Fruit fly (Drosophila melanogaster) whole organism, wandering third instar larva: ENCODE results near the gene CG1463.

Experiments
- Abd-B ChIP-seq: fragments of >200 bp; optimal IDR thresholded peaks from 2 replicates; lab custom pipeline; 2017; ENCODE audit warnings: missing biosample characterization, missing genetic modification characterization
- CG32264 ChIP-seq: fragments of 200-800 bp; sonication (Bioruptor generic); optimal IDR thresholded peaks from 2 replicates; lab custom pipeline; 2016; ENCODE audit warnings: missing biosample characterization, missing genetic modification characterization
- CG9705 ChIP-seq: fragments of 200-800 bp; sonication (Bioruptor generic); optimal IDR thresholded peaks from 2 replicates; lab custom pipeline; 2018; ENCODE audit warnings: missing biosample characterization, mild to moderate bottlenecking, missing genetic modification characterization
- CrebA ChIP-seq: fragments of 200-800 bp; sonication (Bioruptor generic); optimal IDR thresholded peaks from 2 replicates; lab custom pipeline; 2016; ENCODE audit warnings: missing biosample characterization, mild to moderate bottlenecking, missing genetic modification characterization, borderline replicate concordance
- Dfd ChIP-seq: fragments of >200 bp; optimal IDR thresholded peaks from 2 replicates; lab custom pipeline; 2017; ENCODE audit warnings: missing biosample characterization, missing genetic modification characterization
- GATAd ChIP-seq: sonication (Bioruptor generic); optimal IDR thresholded peaks from 2 replicates; lab custom pipeline; 2016; ENCODE audit warnings: missing biosample characterization, missing genetic modification characterization
- Hnf4 ChIP-seq: fragments of 200-800 bp; sonication (Bioruptor generic); optimal IDR thresholded peaks from 2 replicates; lab custom pipeline; 2016; ENCODE audit warnings: missing biosample characterization, mild to moderate bottlenecking, missing genetic modification characterization
- Hr83 ChIP-seq: fragments of 200-300 bp; sonication (Bioruptor generic); optimal IDR thresholded peaks from 2 replicates; lab custom pipeline; 2016; ENCODE audit warnings: missing biosample characterization, mild to moderate bottlenecking, missing genetic modification characterization, moderate library complexity; ENCODE audit not compliant: poor library complexity, severe bottlenecking
- Jra ChIP-seq: sonication (Bioruptor generic); optimal IDR thresholded peaks from 2 replicates; lab custom pipeline; 2016; ENCODE audit warnings: missing biosample characterization, missing genetic modification characterization
- Mio ChIP-seq: sonication (Bioruptor generic); optimal IDR thresholded peaks from 2 replicates; lab custom pipeline; 2016; ENCODE audit warnings: missing biosample characterization, missing genetic modification characterization
- Myc ChIP-seq: fragments of >200 bp; optimal IDR thresholded peaks from 2 replicates; lab custom pipeline; 2017
- N ChIP-seq: fragments of >200 bp; optimal IDR thresholded peaks from 2 replicates; lab custom pipeline; 2018; ENCODE audit warnings: missing biosample characterization, missing external identifiers, missing genetic modification characterization
- OdsH ChIP-seq: fragments of 200-800 bp; sonication (Bioruptor generic); optimal IDR thresholded peaks from 2 replicates; lab custom pipeline; 2016; ENCODE audit warnings: missing biosample characterization, mild to moderate bottlenecking, missing genetic modification characterization
- Rel ChIP-seq, 2 experiments: fragments of 200-800 bp; sonication (Bioruptor generic) in 1 of 2; optimal IDR thresholded peaks; 2 replicates in 1 of 2; 3 replicates in 1 of 2; lab custom pipeline; 2016 to 2019; ENCODE audit warnings: mild to moderate bottlenecking in 2 of 2, missing biosample characterization in 2 of 2, missing genetic modification characterization in 2 of 2, moderate library complexity in 1 of 2
- Sp1 ChIP-seq: fragments of 200-800 bp; sonication (Bioruptor generic); optimal IDR thresholded peaks from 3 replicates; lab custom pipeline; 2019; ENCODE audit warnings: missing biosample characterization, mild to moderate bottlenecking, missing genetic modification characterization, moderate library complexity
- br ChIP-seq: fragments of 200-800 bp; sonication (Bioruptor generic); optimal IDR thresholded peaks from 2 replicates; lab custom pipeline; 2016; ENCODE audit warnings: missing biosample characterization, missing genetic modification characterization
- brk ChIP-seq: fragments of 200-800 bp; sonication (Bioruptor generic); optimal IDR thresholded peaks from 2 replicates; lab custom pipeline; 2016; ENCODE audit warnings: missing biosample characterization, mild to moderate bottlenecking, missing genetic modification characterization
- dl ChIP-seq, 2 experiments: fragments of 175-275, 200-275 bp in 1 of 2; fragments of 200-275 bp in 1 of 2; sonication (Bioruptor generic); optimal IDR thresholded peaks; lab custom pipeline; 2018; ENCODE audit warnings: mild to moderate bottlenecking in 2 of 2, missing biosample characterization in 2 of 2, missing genetic modification characterization in 2 of 2, moderate library complexity in 2 of 2; ENCODE audit not compliant: partially characterized antibody in 2 of 2, insufficient read depth in 1 of 2
- dmrt93B ChIP-seq: fragments of 200-800 bp; sonication (Bioruptor generic); optimal IDR thresholded peaks from 2 replicates; lab custom pipeline; 2018; ENCODE audit warnings: missing biosample characterization, mild to moderate bottlenecking, missing genetic modification characterization
- dsf ChIP-seq: sonication (Bioruptor generic); optimal IDR thresholded peaks from 2 replicates; lab custom pipeline; 2016; ENCODE audit warnings: missing biosample characterization, missing genetic modification characterization, borderline replicate concordance
- ey ChIP-seq: fragments of 200-800 bp; sonication (Bioruptor generic); optimal IDR thresholded peaks from 2 replicates; lab custom pipeline; 2016; ENCODE audit warnings: missing biosample characterization, missing genetic modification characterization
- foxo ChIP-seq, 2 experiments: fragments of 200-800 bp; sonication (Bioruptor generic); optimal IDR thresholded peaks; 2 replicates in 1 of 2; 3 replicates in 1 of 2; lab custom pipeline; 2016 to 2017; ENCODE audit warnings: missing biosample characterization in 2 of 2, missing genetic modification characterization in 2 of 2
- fru ChIP-seq: fragments of 200-800 bp; sonication (Bioruptor generic); optimal IDR thresholded peaks from 3 replicates; lab custom pipeline; 2016; ENCODE audit warnings: missing biosample characterization, mild to moderate bottlenecking, missing genetic modification characterization
- h ChIP-seq: fragments of 200-800 bp; sonication (Bioruptor generic); optimal IDR thresholded peaks from 3 replicates; lab custom pipeline; 2016; ENCODE audit warnings: missing biosample characterization, mild to moderate bottlenecking, missing genetic modification characterization
- jim ChIP-seq: fragments of 175-275, 200-325 bp; sonication (Bioruptor generic); optimal IDR thresholded peaks from 2 replicates; lab custom pipeline; 2016; ENCODE audit warnings: missing biosample characterization, mild to moderate bottlenecking, missing genetic modification characterization
- lola ChIP-seq: fragments of >200 bp; optimal IDR thresholded peaks from 2 replicates; lab custom pipeline; 2017; ENCODE audit warnings: missing biosample characterization, missing genetic modification characterization
- psq ChIP-seq: fragments of 200-800 bp; sonication (Bioruptor generic); optimal IDR thresholded peaks from 3 replicates; lab custom pipeline; 2017; ENCODE audit warnings: missing biosample characterization, mild to moderate bottlenecking, missing genetic modification characterization, moderate library complexity
- rgr ChIP-seq: fragments of 200-800 bp; sonication (Bioruptor generic); optimal IDR thresholded peaks from 3 replicates; lab custom pipeline; 2016; ENCODE audit warnings: missing biosample characterization, mild to moderate bottlenecking, missing genetic modification characterization
- sage ChIP-seq: fragments of 200-800 bp; sonication (Bioruptor generic); optimal IDR thresholded peaks from 2 replicates; lab custom pipeline; 2016; ENCODE audit warnings: missing biosample characterization, mild to moderate bottlenecking, missing genetic modification characterization
- sv ChIP-seq: fragments of 200-800 bp; sonication (Bioruptor generic); optimal IDR thresholded peaks from 3 replicates; lab custom pipeline; 2016; ENCODE audit warnings: missing biosample characterization, missing genetic modification characterization
- tai ChIP-seq: sonication (Bioruptor generic); optimal IDR thresholded peaks from 2 replicates; lab custom pipeline; 2016; ENCODE audit warnings: missing biosample characterization, missing genetic modification characterization
- usp ChIP-seq: fragments of >200 bp; optimal IDR thresholded peaks from 2 replicates; lab custom pipeline; 2017; ENCODE audit warnings: missing biosample characterization, missing genetic modification characterization
- woc ChIP-seq: sonication (Bioruptor generic); optimal IDR thresholded peaks from 2 replicates; lab custom pipeline; 2016; ENCODE audit warnings: missing biosample characterization, mild to moderate bottlenecking, missing genetic modification characterization

The CG1463 gene

DNA sequence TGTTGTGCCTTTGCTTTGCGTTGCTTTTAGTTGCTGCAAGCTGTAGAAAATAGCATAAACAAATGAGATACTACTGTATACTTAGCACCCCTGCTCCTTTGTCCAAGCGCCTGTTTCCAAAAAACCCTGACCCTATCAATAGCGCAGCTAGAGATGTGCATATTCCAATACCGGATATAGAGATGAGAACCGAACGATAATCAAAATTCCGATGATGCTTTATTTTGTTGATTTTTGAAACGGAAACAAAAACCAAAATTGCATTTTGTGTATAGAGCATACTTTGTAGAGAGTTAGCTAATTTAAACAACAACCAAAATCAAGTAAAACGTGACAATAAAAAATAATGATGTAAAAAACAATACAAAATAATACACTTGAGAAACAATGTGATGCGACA is 33.9 kb upstream of the CG1463 start:
- TF ChIP-seq Abd-B (GFP tag; lab: Kevin White, UChicago) (no peak), ey (GFP tag; lab: Kevin White, UChicago) (no peak), Hnf4 (GFP tag; lab: Kevin White, UChicago) (no peak), N (GFP tag; lab: Kevin White, UChicago) (no peak), OdsH (GFP tag; lab: Kevin White, UChicago) (no peak), Mio (GFP tag; lab: Kevin White, UChicago) (no peak), CrebA (GFP tag; lab: Kevin White, UChicago) (no peak), Dfd (GFP tag; lab: Kevin White, UChicago) (no peak), dsf (GFP tag; lab: Kevin White, UChicago) (no peak), sv (GFP tag; lab: Kevin White, UChicago) (no peak), Jra (no peak), dmrt93B (no peak), sage (GFP tag; lab: Kevin White, UChicago) (no peak), dl (GFP tag; optimal IDR thresholded peaks at IDR 0.05; lab: Kevin White, UChicago; ENCODE audit: insufficient read depth in 1 of 2, partially characterized antibody in 2 of 2) (no peak), br (GFP tag; lab: Kevin White, UChicago) (no peak), foxo (GFP tag; optimal IDR thresholded peaks at IDR 0.05; lab: Kevin White, UChicago) (no peak), Hr83 (GFP tag; lab: Kevin White, UChicago) (no peak), Rel (GFP tag; optimal IDR thresholded peaks at IDR 0.05; lab: Kevin White, UChicago) (no peak), Rel (tag; optimal IDR thresholded peaks at IDR 0.05; lab: Kevin White, UChicago) (no peak), rgr (GFP tag; lab: Kevin White, UChicago) (no peak), psq (GFP tag; lab: Kevin White, UChicago) (no peak)

dm6 chrX:12633992-12634391 is 22.5 kb upstream of the CG1463 start:
- no peak for TF ChIP-seq Dfd (GFP tag; lab: Kevin White, UChicago)
- no peak for TF ChIP-seq CG32264
- TF ChIP-seq CrebA (GFP tag; lab: Kevin White, UChicago), result no peak
- no peak for TF ChIP-seq Jra
- no peak for TF ChIP-seq Hr83 (GFP tag; lab: Kevin White, UChicago)
- no peak for TF ChIP-seq Hnf4 (GFP tag; lab: Kevin White, UChicago)
- TF ChIP-seq fru (GFP tag; lab: Kevin White, UChicago), result no peak
- TF ChIP-seq jim (GFP tag; lab: Kevin White, UChicago), result no peak
- TF ChIP-seq dmrt93B, result no peak
- no peak for TF ChIP-seq Mio (GFP tag; lab: Kevin White, UChicago)
- no peak for TF ChIP-seq brk (GFP tag; lab: Kevin White, UChicago)
- no peak for TF ChIP-seq psq (GFP tag; lab: Kevin White, UChicago)
- TF ChIP-seq Abd-B (GFP tag; lab: Kevin White, UChicago), result no peak
- TF ChIP-seq Myc (lab: Kevin White, UChicago), result no peak
- no peak for TF ChIP-seq GATAd
- TF ChIP-seq Rel (GFP tag; optimal IDR thresholded peaks at IDR 0.05; lab: Kevin White, UChicago), result no peak
- TF ChIP-seq Rel (tag; optimal IDR thresholded peaks at IDR 0.05; lab: Kevin White, UChicago), result no peak

DNA sequence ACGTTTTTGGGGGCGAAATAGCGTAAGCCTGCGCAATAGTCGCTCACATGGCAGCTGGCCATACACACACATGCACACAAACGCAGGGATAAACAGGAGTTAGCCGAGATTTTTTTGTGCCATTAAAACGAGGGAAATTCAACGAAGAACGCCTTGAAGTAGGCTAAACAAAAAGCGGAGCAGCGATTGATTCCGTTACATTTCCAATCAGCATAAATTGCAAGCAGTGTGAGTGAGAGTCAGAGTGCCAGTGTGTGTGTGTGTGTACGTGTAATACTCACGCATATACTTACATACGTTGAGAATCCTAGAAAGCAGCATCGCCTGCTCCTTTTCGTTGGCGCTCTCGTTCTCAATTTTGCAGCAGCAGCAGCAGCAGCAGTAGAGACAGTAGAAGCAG is 21.7 kb upstream of the CG1463 start:
- TF ChIP-seq GATAd (no peak), tai (no peak), N (GFP tag; lab: Kevin White, UChicago) (no peak), woc (GFP tag; lab: Kevin White, UChicago) (no peak), Dfd (GFP tag; lab: Kevin White, UChicago) (no peak), Hnf4 (GFP tag; lab: Kevin White, UChicago) (no peak), Jra (no peak), Myc (lab: Kevin White, UChicago) (no peak), Rel (GFP tag; optimal IDR thresholded peaks at IDR 0.05; lab: Kevin White, UChicago) (no peak), Rel (tag; optimal IDR thresholded peaks at IDR 0.05; lab: Kevin White, UChicago) (no peak), dsf (GFP tag; lab: Kevin White, UChicago) (no peak), br (GFP tag; lab: Kevin White, UChicago) (no peak), Abd-B (GFP tag; lab: Kevin White, UChicago) (no peak), usp (GFP tag; lab: Kevin White, UChicago) (no peak), Hr83 (GFP tag; lab: Kevin White, UChicago) (no peak), h (GFP tag; lab: Kevin White, UChicago) (no peak), brk (GFP tag; lab: Kevin White, UChicago) (no peak), rgr (GFP tag; lab: Kevin White, UChicago) (no peak)

DNA sequence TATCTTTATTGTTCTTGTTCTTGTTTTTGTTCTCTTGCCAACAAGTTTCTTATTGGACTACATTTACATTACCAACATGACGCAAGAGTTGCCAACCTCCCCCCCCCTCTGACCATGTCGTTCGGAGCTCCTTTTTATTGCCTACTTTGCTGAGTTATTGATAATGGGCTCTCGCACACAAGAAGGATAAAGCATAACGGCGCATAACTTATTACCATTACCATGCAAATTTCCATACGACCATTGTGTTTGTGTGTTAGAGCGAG is 20.6 kb upstream of the CG1463 start:
- no peak for TF ChIP-seq CG32264
- no peak for TF ChIP-seq h (GFP tag; lab: Kevin White, UChicago)
- no peak for TF ChIP-seq sv (GFP tag; lab: Kevin White, UChicago)
- no peak for TF ChIP-seq GATAd
- TF ChIP-seq ey (GFP tag; lab: Kevin White, UChicago), result no peak
- TF ChIP-seq rgr (GFP tag; lab: Kevin White, UChicago), result no peak
- TF ChIP-seq dl (GFP tag; optimal IDR thresholded peaks at IDR 0.05; lab: Kevin White, UChicago; ENCODE audit: insufficient read depth in 1 of 2, partially characterized antibody in 2 of 2), result no peak
- TF ChIP-seq dmrt93B, result no peak
- no peak for TF ChIP-seq Sp1 (GFP tag; lab: Kevin White, UChicago)
- no peak for TF ChIP-seq Hnf4 (GFP tag; lab: Kevin White, UChicago)
- no peak for TF ChIP-seq foxo (GFP tag; optimal IDR thresholded peaks at IDR 0.05; lab: Kevin White, UChicago)
- TF ChIP-seq CG9705, result no peak
- TF ChIP-seq Jra, result no peak
- TF ChIP-seq lola, result no peak
- TF ChIP-seq jim (GFP tag; lab: Kevin White, UChicago), result no peak
